Worm (Caenorhabditis elegans): ENCODE measurements around the gene let-60.

DNA sequence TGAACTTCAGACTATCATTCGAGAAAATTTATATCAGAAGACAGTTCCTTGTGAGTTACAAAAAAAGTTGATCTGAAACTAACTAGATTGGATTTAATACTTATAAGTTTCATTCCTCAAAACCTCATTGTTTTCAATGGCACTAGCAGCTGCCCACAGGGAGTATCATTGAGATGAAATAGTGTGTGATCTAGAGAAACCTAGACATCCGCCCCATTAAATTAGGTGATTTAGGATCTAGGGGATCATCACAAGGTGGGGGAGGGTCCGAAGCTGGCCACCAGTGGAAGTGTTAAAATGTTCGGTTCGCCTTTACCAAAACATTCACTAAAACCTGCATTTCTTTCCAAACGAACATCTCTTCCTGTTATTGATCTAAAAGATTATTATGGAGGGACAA, 25.5 kb upstream of the let-60 start:
- TF ChIP-seq ceh-82 (tag; optimal IDR thresholded peaks at IDR 0.05) (no peak), egl-27 (tag; optimal IDR thresholded peaks at IDR 0.05) (no peak), nhr-11 (tag; optimal IDR thresholded peaks at IDR 0.05) (no peak), alr-1 (tag; optimal IDR thresholded peaks at IDR 0.05; ENCODE audit: borderline replicate concordance) (no peak)
